Worm (Caenorhabditis elegans): ENCODE data around the gene Y22F5A.11.

DNA sequence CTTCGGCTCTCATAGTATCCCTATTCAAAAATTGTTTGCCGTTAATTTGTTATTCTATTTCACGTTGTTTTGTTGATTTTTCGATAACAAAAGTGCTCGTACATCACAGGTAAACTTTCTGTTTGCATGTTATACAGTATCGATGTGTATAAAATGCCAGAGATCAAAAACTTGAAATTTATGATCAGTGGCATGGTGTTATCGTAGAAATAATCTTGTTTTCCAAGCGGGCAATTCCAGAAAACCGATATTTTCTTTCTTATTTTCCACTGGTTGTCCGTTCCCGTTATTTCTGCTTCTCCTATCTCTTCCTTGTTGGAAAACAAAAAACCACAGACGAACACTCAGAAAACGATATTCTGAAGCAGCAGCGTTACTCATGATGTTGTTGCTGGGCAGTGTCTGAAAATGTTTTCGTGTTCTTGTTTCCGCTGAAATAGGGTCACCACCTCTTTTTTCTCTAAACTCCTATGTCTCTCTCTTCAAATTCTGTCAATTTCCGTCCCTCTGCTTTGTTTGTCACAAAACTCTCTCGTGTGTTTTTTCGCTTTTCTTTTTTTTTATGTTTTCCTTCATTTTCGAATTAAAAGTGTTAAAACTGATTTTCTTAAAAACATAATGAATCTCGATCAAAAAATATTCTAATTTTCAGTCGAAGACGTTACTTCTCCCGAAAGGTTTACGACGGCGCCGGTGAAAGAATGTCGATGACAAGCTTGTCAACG lies 27.0 kb downstream of the Y22F5A.11 start, which contains the start of gene akt-1:
- TF ChIP-seq sea-2 (GFP tag; optimal IDR thresholded peaks at IDR 0.05) (no peak), ceh-16 (tag; optimal IDR thresholded peaks at IDR 0.05) (no peak), skn-1 (tag; optimal IDR thresholded peaks at IDR 0.05) (no peak), nfya-1 (tag; optimal IDR thresholded peaks at IDR 0.05; ENCODE audit: insufficient read depth) (no peak)

All from whole organism, L3 larva.